Worm (Caenorhabditis elegans) whole organism, midembryonic: Measurements from ENCODE around the gene C35A5.4.

Source experiments
- T22C8.4 ChIP-seq: fragments of 200-800 bp; sonication (Bioruptor generic); IDR thresholded peaks from 2 replicates; pipeline ENCODE4 v1.3.6; 2022; ENCODE audit warnings: missing genetic modification characterization, missing compliant biosample characterization
- cog-1 ChIP-seq: sonication (generic microtip); optimal IDR thresholded peaks from 2 replicates; lab custom pipeline; 2016; ENCODE audit warnings: missing genetic modification characterization, missing compliant biosample characterization
- flt-1 ChIP-seq: fragments of 200-800 bp; sonication (Bioruptor generic); IDR thresholded peaks from 2 replicates; pipeline ENCODE4 v1.3.6; 2022; ENCODE audit warnings: missing genetic modification characterization, missing compliant biosample characterization
- med-1 ChIP-seq: sonication (generic microtip); optimal IDR thresholded peaks from 2 replicates; lab custom pipeline; 2017; ENCODE audit warnings: missing genetic modification characterization, mild to moderate bottlenecking, missing compliant biosample characterization, antibody characterized with exemption, missing genetic modification reagents; ENCODE audit not compliant: insufficient read depth
- ref-1 ChIP-seq: fragments of 200-800 bp; sonication (Bioruptor generic); conservative IDR thresholded peaks from 2 replicates; pipeline ENCODE4 v1.3.6; 2022; ENCODE audit warnings: missing genetic modification reagents, missing genetic modification characterization, missing compliant biosample characterization
- tab-1 ChIP-seq: fragments of 200-800 bp; sonication (Bioruptor generic); IDR thresholded peaks from 2 replicates; pipeline ENCODE4 v1.3.6; 2022; ENCODE audit warnings: missing genetic modification characterization, missing compliant biosample characterization
- ztf-23 ChIP-seq: fragments of 200-800 bp; sonication (Bioruptor generic); IDR thresholded peaks from 2 replicates; pipeline ENCODE4 v1.3.6; 2022; ENCODE audit warnings: missing genetic modification reagents, missing genetic modification characterization, missing compliant biosample characterization
- ztf-29 ChIP-seq: fragments of 200-800 bp; sonication (Bioruptor generic); IDR thresholded peaks from 2 replicates; pipeline ENCODE4 v1.3.6; 2022; ENCODE audit warnings: missing genetic modification reagents, missing genetic modification characterization, missing compliant biosample characterization

ce11 chrV:10453466-10453865 is 43.4 kb upstream of the C35A5.4 start, which contains the start of gene Y32F6A.5:
- TF ChIP-seq ztf-29 (GFP tag; lab: Robert Waterston, UW) (no peak), flt-1 (GFP tag; lab: Robert Waterston, UW) (no peak), med-1 (no peak), T22C8.4 (GFP tag; lab: Robert Waterston, UW) (no peak), ref-1 (GFP tag; lab: Robert Waterston, UW) (no peak), ztf-23 (no peak), cog-1 (tag; lab: Kevin White, UChicago) (no peak), tab-1 (GFP tag; lab: Robert Waterston, UW) (no peak)
